Fruit fly (Drosophila melanogaster): ENCODE data around the gene CG34426.

Gene CG34426

dm6 chr3L:8813484-8813883, 11.2 kb downstream of the CG34426 start (continued):
- TF ChIP-seq tx (GFP tag; optimal IDR thresholded peaks at IDR 0.05) (no peak), Hr78 (GFP tag; optimal IDR thresholded peaks at IDR 0.05) (no peak), Atf3 (GFP tag; optimal IDR thresholded peaks at IDR 0.05) (no peak), CG6765 (GFP tag; optimal IDR thresholded peaks at IDR 0.05) (no peak), CG17568 (GFP tag; optimal IDR thresholded peaks at IDR 0.05) (no peak), MTF-1 (GFP tag; optimal IDR thresholded peaks at IDR 0.05; ENCODE audit: borderline replicate concordance) (no peak), so (GFP tag; IDR thresholded peaks at IDR 0.05) (0 out of 3 replicates have a peak, but pooled peaks have one; percentile 31), klu (GFP tag; IDR thresholded peaks at IDR 0.05) (no peak), seq (GFP tag; IDR thresholded peaks at IDR 0.05) (peak; percentile 61), CG17361 (GFP tag; IDR thresholded peaks at IDR 0.05) (no peak), chinmo (GFP tag; IDR thresholded peaks at IDR 0.05; ENCODE audit: partially characterized antibody) (no peak), Mrtf (GFP tag; IDR thresholded peaks at IDR 0.05) (peak; percentile 54; the same call in 1 of the 3 replicates), CG34422 (GFP tag; IDR thresholded peaks at IDR 0.05) (peak; percentile 53; the same call in 2 of the 3 replicates), Aef1 (GFP tag; IDR thresholded peaks at IDR 0.05) (peak; percentile 56; the same call in 2 of the 3 replicates), ken (GFP tag; IDR thresholded peaks at IDR 0.05) (peak; percentile 53; the same call in 1 of the 3 replicates), Ada2b (GFP tag; IDR thresholded peaks at IDR 0.05) (peak; percentile 65), zfh1 (GFP tag; IDR thresholded peaks at IDR 0.05) (0 out of 3 replicates have a peak, but pooled peaks have one; percentile 35), Meics (GFP tag; optimal IDR thresholded peaks at IDR 0.05) (no peak), Atf6 (GFP tag; IDR thresholded peaks at IDR 0.05) (peak; percentile 31; the same call in 1 of the 2 replicates), CG15514 (GFP tag; optimal IDR thresholded peaks at IDR 0.05) (no peak), h (optimal IDR thresholded peaks at IDR 0.05) (no peak), lov (optimal IDR thresholded peaks at IDR 0.05) (no peak), lov (GFP tag; IDR thresholded peaks at IDR 0.05) (peak; percentile 63; the same call in 2 of the 3 replicates), danr (GFP tag; IDR thresholded peaks at IDR 0.05) (peak; percentile 51; the same call in 1 of the 2 replicates), p53 (GFP tag; optimal IDR thresholded peaks at IDR 0.05) (no peak), Gug (GFP tag; IDR thresholded peaks at IDR 0.05) (0 out of 4 replicates have a peak, but pooled peaks have one; percentile 8), CG12744 (GFP tag; optimal IDR thresholded peaks at IDR 0.05) (no peak), CG9609 (GFP tag; optimal IDR thresholded peaks at IDR 0.05) (no peak), CG14965 (GFP tag; optimal IDR thresholded peaks at IDR 0.05; ENCODE audit: borderline replicate concordance) (no peak), maf-S (GFP tag; optimal IDR thresholded peaks at IDR 0.05) (no peak), tin (GFP tag; optimal IDR thresholded peaks at IDR 0.05) (peak; percentile 8), CG9876 (GFP tag; optimal IDR thresholded peaks at IDR 0.05) (no peak), odd (GFP tag; optimal IDR thresholded peaks at IDR 0.05) (no peak), CG17328 (GFP tag; IDR thresholded peaks at IDR 0.05) (peak; percentile 51), Sox102F (GFP tag; optimal IDR thresholded peaks at IDR 0.05) (peak; percentile 36), ara (GFP tag; IDR thresholded peaks at IDR 0.05) (peak; percentile 73), Camta (GFP tag; optimal IDR thresholded peaks at IDR 0.05) (no peak), cg (GFP tag; optimal IDR thresholded peaks at IDR 0.05) (no peak), dysf (GFP tag; IDR thresholded peaks at IDR 0.05) (peak; percentile 73), CG7556 (GFP tag; optimal IDR thresholded peaks at IDR 0.05) (no peak), ssp (GFP tag; IDR thresholded peaks at IDR 0.05) (peak; percentile 54; the same call in 1 of the 2 replicates), CG4282 (GFP tag; optimal IDR thresholded peaks at IDR 0.05) (no peak), CG30403 (GFP tag; optimal IDR thresholded peaks at IDR 0.05) (peak; percentile 25), sima (GFP tag; optimal IDR thresholded peaks at IDR 0.05) (no peak), Blimp-1 (GFP tag; optimal IDR thresholded peaks at IDR 0.05) (peak; percentile 42), D (optimal IDR thresholded peaks at IDR 0.05) (no peak), D (GFP tag; optimal IDR thresholded peaks at IDR 0.05) (peak; percentile 12), pan (optimal IDR thresholded peaks at IDR 0.05) (no peak), pan (GFP tag; optimal IDR thresholded peaks at IDR 0.05 in 1 of 2, IDR thresholded peaks at IDR 0.05 in 1 of 2) (peak in 1 of 2 experiments; percentile 69), wor (GFP tag; IDR thresholded peaks at IDR 0.05) (peak; percentile 53; the same call in 1 of the 2 replicates), tll (GFP tag; optimal IDR thresholded peaks at IDR 0.05) (no peak), gfzf (GFP tag; optimal IDR thresholded peaks at IDR 0.05) (no peak)

Measured in whole organism, embryonic.